Worm (Caenorhabditis elegans): ENCODE results near the gene D1025.1.

D1025.1 gene

DNA sequence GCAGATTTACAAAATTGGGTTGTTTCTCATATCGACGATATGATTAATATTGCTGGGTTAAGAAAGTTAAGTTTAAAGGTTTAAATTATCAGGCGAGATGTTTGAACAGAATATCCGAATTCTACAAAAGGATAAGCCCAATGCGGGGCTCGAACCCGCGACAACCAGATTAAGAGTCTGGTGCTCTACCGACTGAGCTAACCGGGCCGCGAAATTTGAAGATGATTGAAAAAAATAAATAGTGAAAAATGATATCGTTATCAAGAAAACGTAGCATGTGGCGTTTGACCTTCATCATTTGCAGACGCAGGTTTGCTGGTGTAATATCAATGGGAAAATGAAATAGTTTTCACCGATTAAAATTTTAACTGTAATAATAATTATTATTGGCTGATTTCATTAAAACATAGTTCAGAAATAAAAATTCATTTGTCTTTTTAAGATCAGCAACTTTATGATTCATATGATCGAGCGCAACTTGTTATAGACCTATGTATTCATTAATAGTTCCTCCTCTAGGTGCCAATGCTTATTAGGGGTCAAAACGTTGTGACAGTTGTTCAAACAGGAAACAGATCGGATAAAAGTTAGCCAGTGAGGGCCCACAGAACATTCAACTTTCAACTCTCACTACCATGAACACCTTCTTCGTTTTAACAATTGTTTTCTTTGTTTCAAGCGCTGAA lies 41.7 kb upstream of the D1025.1 start, which contains the start of gene M163.11 (continued):
- no peak for TF ChIP-seq nhr-111 (GFP tag; optimal IDR thresholded peaks at IDR 0.05)
- no peak for TF ChIP-seq ces-1 (GFP tag; optimal IDR thresholded peaks at IDR 0.05)
- TF ChIP-seq lsy-2 (tag; optimal IDR thresholded peaks at IDR 0.05): no peak
- TF ChIP-seq saeg-2 (GFP tag; IDR thresholded peaks at IDR 0.05): 0 out of 2 replicates have a peak, but pooled peaks have one; percentile 62
- TF ChIP-seq ama-1 (optimal IDR thresholded peaks at IDR 0.05): no peak
- TF ChIP-seq pha-4 (GFP tag; IDR thresholded peaks at IDR 0.05): peak; percentile 82
- no peak for TF ChIP-seq pha-4 (tag; optimal IDR thresholded peaks at IDR 0.05)
- TF ChIP-seq ceh-62 (tag; optimal IDR thresholded peaks at IDR 0.05): no peak
- no peak for TF ChIP-seq lin-29 (GFP tag; IDR thresholded peaks at IDR 0.05)
- TF ChIP-seq nhr-25 (tag; optimal IDR thresholded peaks at IDR 0.05; ENCODE audit: borderline replicate concordance, insufficient read depth): peak; percentile 30
- peak; percentile 36 to 72; a peak in 2 of 4 replicates for TF ChIP-seq madf-5 (GFP tag; IDR thresholded peaks at IDR 0.05)
- peak; percentile 64 for TF ChIP-seq duxl-1 (tag; optimal IDR thresholded peaks at IDR 0.05; ENCODE audit: poor library complexity)
- TF ChIP-seq skn-1 (tag; optimal IDR thresholded peaks at IDR 0.05): no peak
- no peak for TF ChIP-seq aly-2 (tag; optimal IDR thresholded peaks at IDR 0.05)
- TF ChIP-seq T20F7.1 (GFP tag; optimal IDR thresholded peaks at IDR 0.05): peak; percentile 43
- TF ChIP-seq hlh-11 (tag; optimal IDR thresholded peaks at IDR 0.05): peak; percentile 25
- peak; percentile 81 for TF ChIP-seq lim-7 (GFP tag; IDR thresholded peaks at IDR 0.05)

DNA sequence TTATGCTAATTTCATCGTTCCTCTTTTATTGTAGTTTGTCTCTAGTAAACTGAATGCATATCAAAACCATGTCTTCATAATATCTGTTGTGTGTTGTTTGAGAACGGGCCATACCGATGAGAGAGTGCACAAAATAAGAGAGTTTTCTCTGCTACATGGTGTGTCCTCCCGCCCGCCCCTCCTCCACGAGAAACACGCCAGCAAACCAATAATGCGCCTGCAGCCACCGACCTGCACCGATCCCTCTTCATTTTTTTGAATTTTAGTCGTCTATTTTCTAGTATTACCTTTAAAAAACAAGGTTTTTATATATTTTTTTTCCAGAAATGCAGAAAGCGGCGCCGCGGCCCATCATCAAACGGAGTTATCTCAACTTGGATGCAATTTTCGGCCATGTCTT lies 40.3 kb upstream of the D1025.1 start, which contains the start of gene gfi-3:
Gene gfi-3 (plus strand): TSS at position 325 of the 400 bp plus-strand sequence.
- TF ChIP-seq F37D6.2 (tag; optimal IDR thresholded peaks at IDR 0.05) (peak; percentile 53), ztf-11 (tag; optimal IDR thresholded peaks at IDR 0.05) (no peak), mes-2 (tag; optimal IDR thresholded peaks at IDR 0.05; ENCODE audit: poor library complexity, severe bottlenecking) (peak; percentile 89), T26A8.4 (GFP tag; IDR thresholded peaks at IDR 0.05) (peak; percentile 77), arid-1 (GFP tag; conservative IDR thresholded peaks at IDR 0.05) (peak; percentile 52; the same call in 1 of the 2 replicates), saeg-2 (GFP tag; IDR thresholded peaks at IDR 0.05) (0 out of 2 replicates have a peak, but pooled peaks have one; percentile 46), egl-27 (tag; optimal IDR thresholded peaks at IDR 0.05) (no peak), cey-2 (tag; optimal IDR thresholded peaks at IDR 0.05; ENCODE audit: borderline replicate concordance, insufficient read depth) (no peak), ceh-62 (tag; optimal IDR thresholded peaks at IDR 0.05) (no peak), F10B5.3 (tag; optimal IDR thresholded peaks at IDR 0.05) (no peak), attf-4 (tag; optimal IDR thresholded peaks at IDR 0.05) (no peak), Y105C5A.15 (GFP tag; IDR thresholded peaks at IDR 0.05) (no peak), ctbp-1 (GFP tag; IDR thresholded peaks at IDR 0.05) (peak; percentile 72), ceh-82 (tag; optimal IDR thresholded peaks at IDR 0.05) (no peak), rbr-2 (tag; optimal IDR thresholded peaks at IDR 0.05) (peak; percentile 85), ceh-28 (tag; optimal IDR thresholded peaks at IDR 0.05) (no peak), unc-39 (tag; optimal IDR thresholded peaks at IDR 0.05) (no peak), Y5F2A.4 (GFP tag; optimal IDR thresholded peaks at IDR 0.05) (no peak), daf-16 (GFP tag; optimal IDR thresholded peaks at IDR 0.05) (peak in 1 of 2 experiments; percentile 22), daf-16 (tag; optimal IDR thresholded peaks at IDR 0.05) (peak; percentile 59), mdl-1 (tag; optimal IDR thresholded peaks at IDR 0.05) (peak in 1 of 2 experiments; percentile 45), unc-130 (GFP tag; optimal IDR thresholded peaks at IDR 0.05) (no peak), zip-2 (tag; optimal IDR thresholded peaks at IDR 0.05) (no peak), nhr-77 (tag; optimal IDR thresholded peaks at IDR 0.05) (peak; percentile 30), zip-11 (GFP tag; IDR thresholded peaks at IDR 0.05) (no peak), spr-3 (GFP tag; optimal IDR thresholded peaks at IDR 0.05) (peak; percentile 12), lin-15B (tag; optimal IDR thresholded peaks at IDR 0.05) (no peak), lir-3 (tag; optimal IDR thresholded peaks at IDR 0.05) (no peak), mxl-3 (GFP tag; optimal IDR thresholded peaks at IDR 0.05) (peak; percentile 64), duxl-1 (tag; optimal IDR thresholded peaks at IDR 0.05; ENCODE audit: poor library complexity) (peak; percentile 67), hlh-11 (tag; optimal IDR thresholded peaks at IDR 0.05) (peak; percentile 82), ama-1 (optimal IDR thresholded peaks at IDR 0.05) (no peak), nhr-102 (tag; optimal IDR thresholded peaks at IDR 0.05) (peak; percentile 79), ZK546.5 (tag; optimal IDR thresholded peaks at IDR 0.05) (no peak), lsy-2 (tag; optimal IDR thresholded peaks at IDR 0.05) (peak in 1 of 2 experiments; percentile 85), zfp-3 (GFP tag; conservative IDR thresholded peaks at IDR 0.05) (no peak), nhr-48 (tag; optimal IDR thresholded peaks at IDR 0.05) (peak; percentile 66)

Data from whole organism, L4 larva.